Worm (Caenorhabditis elegans): ENCODE results near the gene sssh-1.

DNA sequence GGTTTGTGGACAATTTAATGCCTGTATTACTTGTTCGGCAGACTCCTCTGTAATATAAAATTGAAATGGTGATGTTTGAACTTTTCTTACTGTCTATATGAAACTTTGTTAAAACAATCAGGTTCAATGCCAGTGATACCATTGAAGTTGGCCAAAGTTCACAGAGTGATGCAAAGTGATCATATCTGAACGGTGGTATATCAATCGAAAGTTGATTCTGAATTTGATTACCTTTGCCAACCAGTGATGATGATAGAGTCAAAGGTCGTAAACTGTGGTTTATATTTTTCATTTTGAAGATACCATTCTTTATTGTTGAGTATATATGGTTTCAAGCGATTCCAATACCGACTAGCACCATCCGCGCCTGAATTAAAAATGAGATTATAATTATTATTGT lies 27.7 kb downstream of the sssh-1 start:
- TF ChIP-seq unc-55 (GFP tag; optimal IDR thresholded peaks at IDR 0.05): no peak
- TF ChIP-seq ceh-48 (tag; optimal IDR thresholded peaks at IDR 0.05): no peak

Data from whole organism, late embryonic.